Worm (Caenorhabditis elegans): Measurements from ENCODE around the gene str-155.

DNA sequence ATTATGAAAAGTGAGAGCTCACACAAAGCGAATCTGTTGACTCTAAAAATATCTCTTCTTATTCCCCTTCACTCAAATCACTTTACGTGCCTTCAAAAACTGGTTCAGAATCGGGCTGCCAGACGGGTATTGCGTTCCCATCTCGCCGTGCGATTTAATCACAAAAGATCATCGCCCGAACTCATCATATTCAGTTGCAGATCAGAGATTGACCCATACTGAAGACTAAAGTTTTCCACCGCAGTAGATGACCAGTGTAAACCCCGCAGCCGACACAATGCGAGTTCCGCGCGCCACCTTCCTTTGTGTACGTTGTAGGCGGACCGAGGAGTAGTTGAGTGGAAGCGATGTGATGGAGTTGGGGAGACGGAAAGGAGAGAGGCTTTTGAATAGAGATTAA, 35.2 kb upstream of the str-155 start:
- TF ChIP-seq dsc-1 (tag; optimal IDR thresholded peaks at IDR 0.05) (peak; percentile 80), nhr-12 (tag; optimal IDR thresholded peaks at IDR 0.05) (no peak), C16A3.4 (tag; optimal IDR thresholded peaks at IDR 0.05) (no peak), fkh-10 (GFP tag; optimal IDR thresholded peaks at IDR 0.05) (no peak), nhr-237 (tag; optimal IDR thresholded peaks at IDR 0.05) (peak; percentile 5), nhr-11 (tag; optimal IDR thresholded peaks at IDR 0.05) (no peak), zip-4 (GFP tag; optimal IDR thresholded peaks at IDR 0.05) (peak; percentile 52)
